Worm (Caenorhabditis elegans) whole organism, mixed stage, embryonic: ENCODE data around the gene Y39A1A.2.

Experiments used
- bed-3 ChIP-seq: fragments of 200-800 bp; sonication (Bioruptor generic); optimal IDR thresholded peaks from 3 replicates; lab custom pipeline; 2018; ENCODE audit warnings: mild to moderate bottlenecking, missing genetic modification characterization, moderate library complexity, missing compliant biosample characterization
- blmp-1 ChIP-seq: fragments of 150-350 bp; optimal IDR thresholded peaks from 2 replicates; lab custom pipeline; 2014; ENCODE audit warnings: missing biosample characterization, missing genetic modification characterization
- ceh-39 ChIP-seq: fragments of 150-350 bp; optimal IDR thresholded peaks from 2 replicates; lab custom pipeline; 2014; ENCODE audit warnings: missing biosample characterization, missing genetic modification characterization
- ceh-43 ChIP-seq: fragments of 200-800 bp; sonication (Bioruptor generic); optimal IDR thresholded peaks from 2 replicates; lab custom pipeline; 2018; ENCODE audit warnings: mild to moderate bottlenecking, missing genetic modification characterization, moderate library complexity, missing compliant biosample characterization
- ceh-83 ChIP-seq: fragments of 200-800 bp; sonication (Bioruptor generic); optimal IDR thresholded peaks from 2 replicates; lab custom pipeline; 2018; ENCODE audit warnings: mild to moderate bottlenecking, missing genetic modification characterization, missing compliant biosample characterization
- ces-1 ChIP-seq: fragments of 150-350 bp; optimal IDR thresholded peaks from 2 replicates; lab custom pipeline; 2014; ENCODE audit warnings: missing biosample characterization, missing genetic modification reagents, missing genetic modification characterization
- cnd-1 ChIP-seq: fragments of 200-800 bp; sonication (Bioruptor generic); optimal IDR thresholded peaks from 2 replicates; lab custom pipeline; 2018; ENCODE audit warnings: mild to moderate bottlenecking, missing genetic modification characterization, missing compliant biosample characterization
- flh-1 ChIP-seq: fragments of 200-800 bp; sonication (Bioruptor generic); optimal IDR thresholded peaks from 2 replicates; lab custom pipeline; 2018; ENCODE audit warnings: mild to moderate bottlenecking, missing genetic modification characterization, moderate library complexity, missing compliant biosample characterization
- ham-2 ChIP-seq: fragments of 200-800 bp; sonication (Bioruptor generic); optimal IDR thresholded peaks from 2 replicates; lab custom pipeline; 2018; ENCODE audit warnings: mild to moderate bottlenecking, missing genetic modification characterization, missing compliant biosample characterization
- lin-13 ChIP-seq: fragments of 150-350 bp; optimal IDR thresholded peaks from 2 replicates; lab custom pipeline; 2014; ENCODE audit warnings: missing biosample characterization, missing genetic modification characterization
- lin-32 ChIP-seq: fragments of 200-800 bp; sonication (Bioruptor generic); optimal IDR thresholded peaks from 2 replicates; lab custom pipeline; 2018; ENCODE audit warnings: mild to moderate bottlenecking, missing genetic modification characterization, missing compliant biosample characterization
- lsy-2 ChIP-seq: fragments of 150-350 bp; optimal IDR thresholded peaks from 2 replicates; lab custom pipeline; 2014; ENCODE audit warnings: missing biosample characterization, missing genetic modification characterization
- mab-5 ChIP-seq: fragments of 150-350 bp; optimal IDR thresholded peaks from 2 replicates; lab custom pipeline; 2014; ENCODE audit warnings: missing biosample characterization, missing genetic modification characterization
- mep-1 ChIP-seq: fragments of 150-350 bp; optimal IDR thresholded peaks from 2 replicates; lab custom pipeline; 2017; ENCODE audit warnings: missing biosample characterization, missing genetic modification reagents, missing genetic modification characterization, inconsistent platforms
- mls-2 ChIP-seq: sonication (generic microtip); optimal IDR thresholded peaks from 2 replicates; lab custom pipeline; 2016; ENCODE audit warnings: mild to moderate bottlenecking, missing genetic modification characterization, moderate library complexity, missing compliant biosample characterization
- nhr-12 ChIP-seq: fragments of 150-350 bp; optimal IDR thresholded peaks from 2 replicates; lab custom pipeline; 2014; ENCODE audit warnings: missing biosample characterization, missing genetic modification characterization
- nhr-2 ChIP-seq: fragments of 150-350 bp; optimal IDR thresholded peaks from 2 replicates; lab custom pipeline; 2014; ENCODE audit warnings: missing biosample characterization, missing genetic modification characterization
- nhr-237 ChIP-seq: fragments of 150-350 bp; optimal IDR thresholded peaks from 2 replicates; lab custom pipeline; 2014; ENCODE audit warnings: missing biosample characterization, missing genetic modification characterization
- nhr-28 ChIP-seq: fragments of 150-350 bp; optimal IDR thresholded peaks from 2 replicates; lab custom pipeline; 2014; ENCODE audit warnings: missing biosample characterization, missing genetic modification characterization
- nhr-76 ChIP-seq: sonication (generic microtip); optimal IDR thresholded peaks from 2 replicates; lab custom pipeline; 2017; ENCODE audit warnings: missing biosample characterization, missing genetic modification characterization
- pha-4 ChIP-seq: fragments of 150-350 bp; optimal IDR thresholded peaks from 2 replicates; lab custom pipeline; 2018; ENCODE audit warnings: missing biosample characterization, missing genetic modification reagents, missing genetic modification characterization
- sem-2 ChIP-seq: fragments of 200-800 bp; sonication (Bioruptor generic); optimal IDR thresholded peaks from 2 replicates; lab custom pipeline; 2018; ENCODE audit warnings: mild to moderate bottlenecking, missing genetic modification characterization, missing compliant biosample characterization
- snpc-4 ChIP-seq: fragments of 150-350 bp; optimal IDR thresholded peaks from 2 replicates; lab custom pipeline; 2014; ENCODE audit warnings: missing biosample characterization, missing genetic modification characterization
- sptf-1 ChIP-seq: sonication (generic microtip); optimal IDR thresholded peaks from 2 replicates; lab custom pipeline; 2017; ENCODE audit warnings: mild to moderate bottlenecking, missing genetic modification characterization, moderate library complexity, missing compliant biosample characterization
- tbx-8 ChIP-seq: fragments of 200-800 bp; sonication (Bioruptor generic); optimal IDR thresholded peaks from 2 replicates; lab custom pipeline; 2018; ENCODE audit warnings: mild to moderate bottlenecking, missing genetic modification characterization, moderate library complexity, missing compliant biosample characterization
- unc-120 ChIP-seq: sonication (generic microtip); optimal IDR thresholded peaks from 2 replicates; lab custom pipeline; 2017; ENCODE audit warnings: missing genetic modification characterization, missing compliant biosample characterization; ENCODE audit not compliant: poor library complexity, severe bottlenecking
- unc-39 ChIP-seq: fragments of 150-350 bp; optimal IDR thresholded peaks from 2 replicates; lab custom pipeline; 2014; ENCODE audit warnings: missing biosample characterization, missing genetic modification characterization
- unc-62 ChIP-seq: fragments of 150-350 bp; optimal IDR thresholded peaks from 2 replicates; lab custom pipeline; 2014; ENCODE audit warnings: missing biosample characterization, missing genetic modification reagents, missing genetic modification characterization

Gene Y39A1A.2

DNA sequence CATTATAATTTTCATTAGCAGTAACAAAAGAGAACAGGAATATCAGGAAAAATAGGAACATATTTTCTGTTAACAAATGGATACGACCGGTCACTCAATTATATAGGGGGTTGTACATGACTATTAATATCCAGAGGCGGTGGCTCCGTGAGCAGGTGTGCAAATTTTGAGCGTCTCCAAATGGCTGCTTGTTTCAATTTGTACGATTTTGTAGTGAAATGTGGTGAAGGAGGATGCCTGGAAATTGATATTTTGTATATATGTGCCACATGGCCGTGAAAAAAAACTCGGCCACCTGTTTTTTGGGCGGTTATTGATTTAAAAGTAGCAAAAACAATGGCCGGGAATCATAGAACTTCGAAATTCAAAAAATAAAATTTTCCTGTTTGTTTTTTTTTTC is 10.6 kb downstream of the Y39A1A.2 start, which contains the start of gene Y45F3A.8:
Gene Y45F3A.8 (minus strand): TSS at position 101 of the 400 bp plus-strand sequence.
- no peak for TF ChIP-seq nhr-76 (tag; lab: Kevin White, UChicago)
- no peak for TF ChIP-seq cnd-1 (tag; lab: Kevin White, UChicago)
- TF ChIP-seq lin-13 (tag; lab: Kevin White, UChicago), result no peak
- TF ChIP-seq mab-5, result no peak
- TF ChIP-seq tbx-8 (GFP tag; lab: Kevin White, UChicago), result no peak
- TF ChIP-seq mep-1 (tag; lab: Kevin White, UChicago), result no peak
- no peak for TF ChIP-seq ceh-83 (GFP tag; lab: Kevin White, UChicago)
- TF ChIP-seq lin-32, result no peak
- no peak for TF ChIP-seq nhr-237 (tag; lab: Kevin White, UChicago)
- TF ChIP-seq lsy-2 (tag; lab: Kevin White, UChicago), result no peak
- TF ChIP-seq unc-62 (GFP tag; lab: Kevin White, UChicago), result no peak
- no peak for TF ChIP-seq bed-3 (GFP tag; lab: Kevin White, UChicago)
- TF ChIP-seq, all 35 proteins: peak for 0

DNA sequence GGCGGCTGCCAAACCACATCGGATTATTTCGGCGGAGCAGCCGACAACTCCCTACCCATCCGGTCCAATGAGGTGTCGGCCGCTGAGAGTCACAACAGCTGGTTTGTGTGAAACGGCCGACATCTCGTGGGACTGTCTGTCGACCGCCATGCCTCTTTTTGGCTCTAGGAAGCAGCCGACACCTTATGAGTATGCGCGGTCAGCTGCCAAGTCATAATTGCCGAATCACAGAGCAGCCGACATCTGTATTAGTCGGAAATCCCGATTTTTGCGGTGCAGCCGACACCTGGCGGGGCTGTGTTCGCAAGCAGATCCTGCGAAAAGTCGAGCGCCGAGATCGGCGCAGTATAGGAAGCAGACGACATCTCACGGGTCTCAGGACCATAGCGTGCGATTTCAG is 11.3 kb downstream of the Y39A1A.2 start:
- TF ChIP-seq sptf-1 (tag; lab: Kevin White, UChicago), result no peak
- TF ChIP-seq ceh-83 (GFP tag; lab: Kevin White, UChicago), result peak; percentile 7

DNA sequence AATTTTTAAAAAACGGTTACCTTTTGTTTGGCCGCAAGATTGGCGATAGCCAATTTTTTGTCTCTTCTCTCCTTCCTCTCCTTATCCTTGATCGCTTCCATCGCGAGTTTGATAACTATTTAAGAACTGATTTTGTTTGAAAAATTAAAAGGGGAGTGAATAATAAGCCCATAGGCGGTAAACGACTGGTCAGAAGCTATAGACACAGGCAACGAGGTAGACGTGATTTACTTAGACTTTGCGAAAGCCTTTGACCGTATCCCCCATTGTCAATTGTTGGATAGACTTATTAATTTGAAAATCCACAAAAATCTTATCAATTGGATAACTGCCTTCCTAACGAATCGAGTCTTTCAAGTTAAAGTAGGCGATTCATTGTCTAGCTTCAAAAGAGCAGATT is 17.1 kb downstream of the Y39A1A.2 start, which contains the start of gene Y45F3A.5:
Gene Y45F3A.5 (minus strand): TSS at position 101 of the 400 bp plus-strand sequence.
- TF ChIP-seq nhr-28 (tag; lab: Kevin White, UChicago), result no peak
- no peak for TF ChIP-seq mls-2 (tag; lab: Kevin White, UChicago)
- TF ChIP-seq, all 35 proteins: peak for 0

DNA sequence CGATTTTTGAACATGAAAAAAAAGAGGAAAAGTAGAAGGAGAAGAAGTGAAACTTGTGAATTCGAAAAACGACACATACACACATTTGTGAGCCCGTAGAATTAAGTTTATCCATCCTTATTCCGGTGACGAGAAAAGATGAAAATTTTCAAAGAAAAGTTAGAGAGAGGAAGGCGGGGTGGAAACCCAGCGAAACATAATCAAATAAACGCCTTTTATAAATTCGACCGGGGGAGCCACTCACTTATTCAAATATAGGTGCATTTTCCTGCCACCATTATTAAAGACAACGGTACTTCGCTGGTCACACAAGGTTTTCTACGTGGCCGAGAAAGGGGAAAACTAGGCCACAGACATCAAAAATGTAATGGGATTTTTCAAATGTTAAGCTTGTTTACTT is 19.9 kb downstream of the Y39A1A.2 start:
- TF ChIP-seq unc-120 (tag; lab: Kevin White, UChicago) (no peak), cnd-1 (tag; lab: Kevin White, UChicago) (no peak), unc-62 (GFP tag; lab: Kevin White, UChicago) (no peak), ceh-83 (GFP tag; lab: Kevin White, UChicago) (no peak), ces-1 (GFP tag; lab: Kevin White, UChicago) (peak; percentile 87), nhr-12 (no peak)
- TF ChIP-seq, all 35 proteins: peak for 1

DNA sequence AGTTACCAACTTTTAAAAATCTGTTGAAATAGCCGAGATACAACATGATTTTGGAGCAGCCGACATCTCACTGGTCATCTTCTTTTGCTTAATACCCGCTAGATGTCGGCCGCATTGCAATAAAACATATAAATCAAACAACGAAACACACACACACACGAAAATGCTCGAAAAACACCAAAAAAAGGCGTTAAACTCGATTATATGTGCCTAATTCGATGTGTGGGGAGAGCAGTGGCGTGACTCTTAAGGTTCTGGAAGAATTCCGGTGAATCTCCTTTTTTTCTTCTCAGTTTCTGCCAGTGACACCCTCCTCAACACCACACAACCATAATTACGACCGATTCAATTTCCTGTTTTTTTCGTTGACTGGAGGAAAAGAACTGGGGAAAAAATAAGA is 23.2 kb downstream of the Y39A1A.2 start:
- no peak for TF ChIP-seq ceh-43 (GFP tag; lab: Kevin White, UChicago)
- TF ChIP-seq mep-1 (tag; lab: Kevin White, UChicago), result no peak
- TF ChIP-seq nhr-2 (tag; lab: Kevin White, UChicago), result no peak
- no peak for TF ChIP-seq unc-62 (GFP tag; lab: Kevin White, UChicago)
- no peak for TF ChIP-seq ceh-83 (GFP tag; lab: Kevin White, UChicago)
- no peak for TF ChIP-seq pha-4 (tag; lab: Kevin White, UChicago)
- TF ChIP-seq lin-32, result no peak
- TF ChIP-seq snpc-4 (tag; lab: Kevin White, UChicago), result no peak
- no peak for TF ChIP-seq mls-2 (tag; lab: Kevin White, UChicago)
- no peak for TF ChIP-seq unc-120 (tag; lab: Kevin White, UChicago)

DNA sequence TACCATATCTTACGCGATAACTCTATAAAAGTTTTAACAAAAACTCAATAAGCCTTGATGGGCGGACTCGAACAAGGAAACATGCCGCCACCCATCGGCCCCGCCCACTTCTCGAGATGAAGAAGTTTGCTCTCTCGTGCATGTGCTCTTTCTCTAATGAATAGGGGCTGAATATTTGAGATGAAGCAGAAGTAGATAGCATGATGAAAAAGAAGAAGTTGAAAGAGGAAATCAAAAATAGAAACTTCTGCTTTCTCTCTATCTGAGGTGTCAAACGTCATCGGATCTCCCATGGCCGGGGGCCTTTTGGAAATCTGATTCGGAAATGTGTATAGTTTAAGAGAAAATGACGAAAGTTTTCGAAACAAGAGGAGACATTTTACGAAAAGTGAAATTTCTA is 24.5 kb downstream of the Y39A1A.2 start:
- TF ChIP-seq nhr-237 (tag; lab: Kevin White, UChicago), result no peak
- no peak for TF ChIP-seq sem-2
- no peak for TF ChIP-seq unc-39 (tag; lab: Kevin White, UChicago)
- TF ChIP-seq blmp-1, result no peak
- TF ChIP-seq unc-120 (tag; lab: Kevin White, UChicago), result no peak
- no peak for TF ChIP-seq snpc-4 (tag; lab: Kevin White, UChicago)
- no peak for TF ChIP-seq ceh-39 (tag; lab: Kevin White, UChicago)
- no peak for TF ChIP-seq mep-1 (tag; lab: Kevin White, UChicago)
- no peak for TF ChIP-seq nhr-76 (tag; lab: Kevin White, UChicago)
- no peak for TF ChIP-seq bed-3 (GFP tag; lab: Kevin White, UChicago)
- no peak for TF ChIP-seq mab-5
- TF ChIP-seq tbx-8 (GFP tag; lab: Kevin White, UChicago), result no peak
- TF ChIP-seq nhr-2 (tag; lab: Kevin White, UChicago), result no peak
- no peak for TF ChIP-seq pha-4 (tag; lab: Kevin White, UChicago)
- TF ChIP-seq ham-2, result no peak
- no peak for TF ChIP-seq flh-1 (GFP tag; lab: Kevin White, UChicago)
